Worm (Caenorhabditis elegans): Measurements from ENCODE around the gene lat-2.

Gene lat-2

DNA sequence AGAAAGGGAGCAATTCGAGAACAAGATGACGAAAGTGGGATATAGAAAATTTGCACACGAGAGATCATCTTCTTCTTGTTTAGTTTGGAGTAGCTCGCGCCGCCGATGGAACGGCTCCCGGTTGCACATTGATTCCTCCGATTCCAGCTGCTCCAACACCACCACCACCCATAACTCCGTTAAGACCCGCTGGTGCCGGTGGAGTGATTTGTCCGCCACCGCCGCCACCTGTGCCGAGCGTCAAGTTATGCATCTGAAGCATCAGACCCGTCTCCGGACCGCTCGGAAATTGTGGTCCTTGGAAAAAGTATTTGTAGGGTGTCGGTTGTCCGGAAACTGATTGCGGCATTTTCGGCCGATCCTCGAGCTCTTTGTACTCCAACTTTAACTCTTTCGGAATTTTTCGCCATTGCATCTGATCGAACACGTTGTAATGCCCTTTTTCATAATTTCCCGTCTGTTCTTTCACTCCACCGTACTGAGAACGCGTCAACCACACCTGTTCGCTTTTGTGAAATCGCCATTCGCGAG, 14.1 kb downstream of the lat-2 start:
- TF ChIP-seq akir-1 (GFP tag; optimal IDR thresholded peaks at IDR 0.05) = no peak
- no peak for TF ChIP-seq aptf-3 (GFP tag; IDR thresholded peaks at IDR 0.05)
- TF ChIP-seq zfh-2 (GFP tag; conservative IDR thresholded peaks at IDR 0.05) = peak; percentile 81
- no peak for TF ChIP-seq nhr-120 (GFP tag; IDR thresholded peaks at IDR 0.05)
- no peak for TF ChIP-seq K12H6.12 (tag; optimal IDR thresholded peaks at IDR 0.05)
- no peak for TF ChIP-seq ama-1 (optimal IDR thresholded peaks at IDR 0.05)
- no peak for TF ChIP-seq ama-1 (GFP tag; optimal IDR thresholded peaks at IDR 0.05)
- TF ChIP-seq mcd-1 (GFP tag; IDR thresholded peaks at IDR 0.05) = no peak
- TF ChIP-seq egrh-3 (GFP tag; IDR thresholded peaks at IDR 0.05) = no peak; the same call in 1 of the 2 replicates
- TF ChIP-seq bed-1 (GFP tag; IDR thresholded peaks at IDR 0.05) = 0 out of 2 replicates have a peak, but pooled peaks have one; percentile 50
- no peak for TF ChIP-seq somi-1 (GFP tag; optimal IDR thresholded peaks at IDR 0.05)
- no peak for TF ChIP-seq nfya-2 (GFP tag; IDR thresholded peaks at IDR 0.05)
- no peak for TF ChIP-seq snpc-1.1 (tag; optimal IDR thresholded peaks at IDR 0.05; ENCODE audit: insufficient read depth)
- TF ChIP-seq madf-3 (GFP tag; IDR thresholded peaks at IDR 0.05) = 0 out of 2 replicates have a peak, but pooled peaks have one; percentile 68
- TF ChIP-seq sea-2 (GFP tag; IDR thresholded peaks at IDR 0.05) = 0 out of 2 replicates have a peak, but pooled peaks have one; percentile 24
- TF ChIP-seq ceh-91 (GFP tag; IDR thresholded peaks at IDR 0.05) = no peak

DNA sequence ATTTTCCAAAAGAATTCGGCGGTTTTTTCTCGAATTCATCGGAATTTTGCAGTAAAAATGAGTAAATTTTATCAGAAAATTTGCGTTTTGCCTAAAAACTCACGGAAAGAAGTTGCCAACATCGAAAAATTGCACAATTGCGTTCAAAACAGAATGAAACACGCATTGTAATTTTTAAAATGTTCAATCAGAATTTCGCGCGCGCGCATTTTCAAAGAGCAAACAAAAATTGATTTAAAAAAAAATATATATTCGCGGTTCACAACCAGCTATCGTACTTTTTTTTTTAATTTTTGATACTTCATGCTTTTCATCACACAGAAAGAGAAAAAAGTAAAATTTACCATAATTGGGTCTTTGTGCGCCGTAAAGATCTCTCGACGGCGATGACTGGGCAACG, 16.0 kb downstream of the lat-2 start:
- TF ChIP-seq pbrm-1 (GFP tag; IDR thresholded peaks at IDR 0.05) (no peak), mxl-1 (tag; optimal IDR thresholded peaks at IDR 0.05) (no peak), ZK185.1 (tag; optimal IDR thresholded peaks at IDR 0.05; ENCODE audit: poor library complexity, severe bottlenecking) (no peak), nhr-80 (tag; optimal IDR thresholded peaks at IDR 0.05) (no peak), madf-3 (GFP tag; IDR thresholded peaks at IDR 0.05) (no peak), pha-4 (tag; optimal IDR thresholded peaks at IDR 0.05) (no peak), madf-8 (GFP tag; conservative IDR thresholded peaks at IDR 0.05) (peak; percentile 76), somi-1 (GFP tag; optimal IDR thresholded peaks at IDR 0.05) (no peak), dpff-1 (tag; optimal IDR thresholded peaks at IDR 0.05) (no peak), bed-1 (GFP tag; IDR thresholded peaks at IDR 0.05) (no peak), nfya-1 (tag; optimal IDR thresholded peaks at IDR 0.05; ENCODE audit: borderline replicate concordance, insufficient read depth) (no peak), lin-54 (GFP tag; optimal IDR thresholded peaks at IDR 0.05) (peak; percentile 28), lin-26 (GFP tag; IDR thresholded peaks at IDR 0.05) (no peak), hrde-1 (tag; optimal IDR thresholded peaks at IDR 0.05; ENCODE audit: borderline replicate concordance) (no peak), die-1 (tag; optimal IDR thresholded peaks at IDR 0.05) (no peak), attf-6 (GFP tag; IDR thresholded peaks at IDR 0.05) (no peak), rcor-1 (GFP tag; IDR thresholded peaks at IDR 0.05) (no peak), T07F8.4 (tag; optimal IDR thresholded peaks at IDR 0.05) (no peak), atf-7 (tag; optimal IDR thresholded peaks at IDR 0.05) (no peak), snpc-3.4 (tag; optimal IDR thresholded peaks at IDR 0.05) (no peak), ztf-18 (tag; optimal IDR thresholded peaks at IDR 0.05) (no peak), egrh-3 (GFP tag; IDR thresholded peaks at IDR 0.05) (no peak), lin-35 (GFP tag; optimal IDR thresholded peaks at IDR 0.05) (no peak), sea-2 (GFP tag; IDR thresholded peaks at IDR 0.05) (no peak), K12H6.12 (tag; optimal IDR thresholded peaks at IDR 0.05) (no peak), F33H1.4 (GFP tag; IDR thresholded peaks at IDR 0.05) (peak; percentile 54), athp-1 (tag; optimal IDR thresholded peaks at IDR 0.05) (no peak), akir-1 (GFP tag; optimal IDR thresholded peaks at IDR 0.05) (no peak), bed-2 (GFP tag; IDR thresholded peaks at IDR 0.05) (no peak), dpl-1 (GFP tag; optimal IDR thresholded peaks at IDR 0.05) (no peak), D2030.7 (GFP tag; IDR thresholded peaks at IDR 0.05) (peak; percentile 29; the same call in 1 of the 2 replicates), F49E8.2 (tag; optimal IDR thresholded peaks at IDR 0.05; ENCODE audit: insufficient read depth) (no peak), madf-6 (GFP tag; IDR thresholded peaks at IDR 0.05) (peak; percentile 88), tbx-9 (tag; optimal IDR thresholded peaks at IDR 0.05; ENCODE audit: borderline replicate concordance) (no peak), snpc-1.3 (tag; optimal IDR thresholded peaks at IDR 0.05; ENCODE audit: insufficient read depth) (no peak), B0261.1 (tag; optimal IDR thresholded peaks at IDR 0.05) (no peak), ama-1 (optimal IDR thresholded peaks at IDR 0.05) (no peak), ama-1 (GFP tag; optimal IDR thresholded peaks at IDR 0.05) (no peak), egl-44 (GFP tag; IDR thresholded peaks at IDR 0.05) (no peak)

Measured in whole organism, young adult.